Worm (Caenorhabditis elegans) whole organism, L2 larva: ENCODE measurements around the gene W04B5.8.

ENCODE experiments used
- ama-1 ChIP-seq: fragments of 150-350 bp; optimal IDR thresholded peaks from 2 replicates; lab custom pipeline; 2018; ENCODE audit warnings: inconsistent platforms
- egl-27 ChIP-seq: sonication (generic microtip); optimal IDR thresholded peaks from 3 replicates; lab custom pipeline; 2017; ENCODE audit warnings: missing biosample characterization, missing genetic modification reagents, missing genetic modification characterization
- lsy-2 ChIP-seq, 2 experiments: fragments of 150-350 bp in 1 of 2; sonication (generic microtip) in 1 of 2; optimal IDR thresholded peaks; 2 replicates each; lab custom pipeline; 2014 to 2017; ENCODE audit warnings: missing biosample characterization in 2 of 2, missing genetic modification characterization in 2 of 2
- mbf-1 ChIP-seq: sonication (generic microtip); optimal IDR thresholded peaks from 2 replicates; lab custom pipeline; 2017; ENCODE audit warnings: missing biosample characterization, missing genetic modification characterization
- nhr-21 ChIP-seq: fragments of 150-350 bp; optimal IDR thresholded peaks from 2 replicates; lab custom pipeline; 2014; ENCODE audit warnings: missing biosample characterization, missing genetic modification characterization
- skn-1 ChIP-seq: sonication (generic microtip); optimal IDR thresholded peaks from 2 replicates; lab custom pipeline; 2017; ENCODE audit warnings: missing biosample characterization, missing genetic modification characterization
- snpc-4 ChIP-seq: fragments of 150-350 bp; optimal IDR thresholded peaks from 2 replicates; lab custom pipeline; 2014; ENCODE audit warnings: missing biosample characterization, missing genetic modification characterization
- ztf-11 ChIP-seq: sonication (generic microtip); optimal IDR thresholded peaks from 2 replicates; lab custom pipeline; 2017; ENCODE audit warnings: missing biosample characterization, missing genetic modification characterization

- TF ChIP-seq ztf-11 (tag; lab: Kevin White, UChicago) (no peak), ama-1 (lab: Kevin White, UChicago) (no peak), egl-27 (tag; lab: Kevin White, UChicago) (no peak), nhr-21 (tag; lab: Kevin White, UChicago) (no peak), mbf-1 (tag; lab: Kevin White, UChicago) (no peak), skn-1 (no peak), snpc-4 (tag; lab: Kevin White, UChicago) (no peak), lsy-2 (tag; optimal IDR thresholded peaks at IDR 0.05; lab: Kevin White, UChicago) (no peak)
These were observed 4.9 kb upstream of the W04B5.8 start for ce11 chrIII:2421226-2421625.
